Fruit fly (Drosophila melanogaster) whole organism, embryonic: ENCODE results near the gene ct.

Experiments
- Atf6 ChIP-seq: fragments of 200-800 bp; sonication (Bioruptor generic); IDR thresholded peaks from 2 replicates; pipeline ENCODE4 v1.3.6; 2022; ENCODE audit warnings: missing biosample characterization, missing genetic modification characterization
- BEAF-32 ChIP-seq: fragments of 200-800 bp; sonication (Bioruptor generic); optimal IDR thresholded peaks from 3 replicates; lab custom pipeline; 2017; ENCODE audit warnings: missing biosample characterization, missing genetic modification characterization, mild to moderate bottlenecking, moderate library complexity, missing genetic modification reagents
- Bgb ChIP-seq: fragments of 200-800 bp; sonication (Bioruptor generic); IDR thresholded peaks from 2 replicates; pipeline ENCODE4 v1.3.6; 2022; ENCODE audit warnings: missing biosample characterization, missing genetic modification characterization; ENCODE audit not compliant: partially characterized antibody
- BtbVII ChIP-seq: fragments of 200-800 bp; sonication (Bioruptor generic); optimal IDR thresholded peaks from 3 replicates; lab custom pipeline; 2017; ENCODE audit warnings: missing biosample characterization, mild to moderate bottlenecking, missing genetic modification characterization
- CG11723 ChIP-seq: fragments of 200-800 bp; sonication (Bioruptor generic); optimal IDR thresholded peaks from 2 replicates; lab custom pipeline; 2017; ENCODE audit warnings: missing biosample characterization, mild to moderate bottlenecking, missing genetic modification characterization
- CG13624 ChIP-seq: fragments of 200-800 bp; sonication (Bioruptor generic); optimal IDR thresholded peaks from 2 replicates; lab custom pipeline; 2016; ENCODE audit warnings: missing biosample characterization, missing genetic modification characterization
- CG14050 ChIP-seq: fragments of 200-800 bp; sonication (Bioruptor generic); IDR thresholded peaks from 3 replicates; pipeline ENCODE4 v1.3.6; 2022; ENCODE audit warnings: missing biosample characterization, missing genetic modification characterization
- CG14441 ChIP-seq: fragments of 200-800 bp; sonication (Bioruptor generic); IDR thresholded peaks from 2 replicates; pipeline ENCODE4 v1.3.6; 2022; ENCODE audit warnings: missing biosample characterization, missing genetic modification characterization
- CG14710 ChIP-seq: fragments of 200-800 bp; sonication (Bioruptor generic); optimal IDR thresholded peaks from 3 replicates; lab custom pipeline; 2019; ENCODE audit warnings: missing biosample characterization, mild to moderate bottlenecking, missing genetic modification characterization, moderate library complexity
- CG15696 ChIP-seq: fragments of 200-800 bp; sonication (Bioruptor generic); optimal IDR thresholded peaks from 2 replicates; lab custom pipeline; 2019; ENCODE audit warnings: missing biosample characterization, mild to moderate bottlenecking, missing genetic modification characterization, moderate library complexity
- CG1832 ChIP-seq: fragments of 200-800 bp; sonication (Bioruptor generic); optimal IDR thresholded peaks from 2 replicates; lab custom pipeline; 2017; ENCODE audit warnings: missing biosample characterization, mild to moderate bottlenecking, missing genetic modification characterization, inconsistent platforms
- CG2712 ChIP-seq: fragments of 200-800 bp; optimal IDR thresholded peaks from 3 replicates; lab custom pipeline; 2019; ENCODE audit warnings: missing biosample characterization, mild to moderate bottlenecking, missing genetic modification characterization, moderate library complexity
- CG2875 ChIP-seq: fragments of 200-800 bp; sonication (Bioruptor generic); optimal IDR thresholded peaks from 2 replicates; lab custom pipeline; 2017; ENCODE audit warnings: missing biosample characterization, mild to moderate bottlenecking, missing genetic modification characterization, missing genetic modification reagents
- CG30020 ChIP-seq: fragments of 200-800 bp; optimal IDR thresholded peaks from 2 replicates; lab custom pipeline; 2019; ENCODE audit warnings: missing biosample characterization, mild to moderate bottlenecking, missing genetic modification characterization, moderate library complexity
- CG33213 ChIP-seq: fragments of 200-800 bp; sonication (Bioruptor generic); optimal IDR thresholded peaks from 3 replicates; lab custom pipeline; 2016; ENCODE audit warnings: missing biosample characterization, missing genetic modification characterization
- CG4360 ChIP-seq: fragments of 200-800 bp; sonication (Bioruptor generic); IDR thresholded peaks from 2 replicates; pipeline ENCODE4 v1.3.6; 2022; ENCODE audit warnings: missing biosample characterization, missing genetic modification characterization
- CG5245 ChIP-seq: fragments of 200-800 bp; sonication (Bioruptor generic); optimal IDR thresholded peaks from 3 replicates; lab custom pipeline; 2016; ENCODE audit warnings: missing biosample characterization, missing genetic modification characterization
- CG7357 ChIP-seq: fragments of 200-800 bp; sonication (Bioruptor generic); IDR thresholded peaks from 3 replicates; pipeline ENCODE4 v1.3.6; 2022; ENCODE audit warnings: missing biosample characterization, missing genetic modification characterization
- CG7372 ChIP-seq: fragments of 200-800 bp; sonication (Bioruptor generic); IDR thresholded peaks from 2 replicates; pipeline ENCODE4 v1.3.6; 2022; ENCODE audit warnings: missing biosample characterization, missing genetic modification characterization
- CG8281 ChIP-seq: fragments of 200-800 bp; sonication (Bioruptor generic); optimal IDR thresholded peaks from 2 replicates; lab custom pipeline; 2018; ENCODE audit warnings: missing biosample characterization, mild to moderate bottlenecking, missing genetic modification characterization, moderate library complexity
- CG8924 ChIP-seq: fragments of 200-800 bp; optimal IDR thresholded peaks from 3 replicates; lab custom pipeline; 2019; ENCODE audit warnings: missing biosample characterization, mild to moderate bottlenecking, missing genetic modification characterization, moderate library complexity
- Chrac-16 ChIP-seq: fragments of 200-800 bp; sonication (Bioruptor generic); optimal IDR thresholded peaks from 3 replicates; lab custom pipeline; 2016; ENCODE audit warnings: missing biosample characterization, missing genetic modification characterization
- Doc2 ChIP-seq: fragments of 200-800 bp; sonication (Bioruptor generic); IDR thresholded peaks from 2 replicates; pipeline ENCODE4 v1.3.6; 2022; ENCODE audit warnings: missing biosample characterization, missing genetic modification characterization
- GATAe ChIP-seq: fragments of 200-800 bp; sonication (Bioruptor generic); conservative IDR thresholded peaks from 2 replicates; pipeline ENCODE4 v1.3.6; 2022; ENCODE audit warnings: missing biosample characterization, missing genetic modification characterization
- Hr78 ChIP-seq, 2 experiments: fragments of 200-800 bp in 1 of 2; fragments of >200 bp in 1 of 2; sonication (Bioruptor generic) in 1 of 2; optimal IDR thresholded peaks; 2 replicates each; lab custom pipeline; 2017 to 2019; ENCODE audit warnings: missing biosample characterization in 2 of 2, missing genetic modification characterization in 2 of 2, mild to moderate bottlenecking in 1 of 2, moderate library complexity in 1 of 2
- Lhr ChIP-seq: fragments of 200-800 bp; sonication (Bioruptor generic); optimal IDR thresholded peaks from 3 replicates; lab custom pipeline; 2017; ENCODE audit warnings: mild to moderate bottlenecking, missing biosample characterization, missing genetic modification reagents, missing genetic modification characterization
- Mes4 ChIP-seq: fragments of 200-800 bp; sonication (Bioruptor generic); optimal IDR thresholded peaks from 2 replicates; lab custom pipeline; 2016; ENCODE audit warnings: missing biosample characterization, missing genetic modification characterization
- Mrtf ChIP-seq: fragments of 200-800 bp; sonication (Bioruptor generic); IDR thresholded peaks from 3 replicates; pipeline ENCODE4 v1.3.6; 2022; ENCODE audit warnings: missing biosample characterization, missing genetic modification characterization
- NfI ChIP-seq: fragments of 200-800 bp; sonication (Bioruptor generic); optimal IDR thresholded peaks from 3 replicates; lab custom pipeline; 2018; ENCODE audit warnings: missing biosample characterization, mild to moderate bottlenecking, missing genetic modification characterization, moderate library complexity
- Oaz ChIP-seq: fragments of 200-800 bp; sonication (Bioruptor generic); IDR thresholded peaks from 2 replicates; pipeline ENCODE4 v1.3.6; 2022; ENCODE audit warnings: missing biosample characterization, missing genetic modification characterization
- Optix ChIP-seq: fragments of 200-800 bp; sonication (Bioruptor generic); IDR thresholded peaks from 3 replicates; pipeline ENCODE4 v1.3.6; 2022; ENCODE audit warnings: missing biosample characterization, missing genetic modification characterization
- chm ChIP-seq: fragments of 200-800 bp; sonication (Bioruptor generic); IDR thresholded peaks from 2 replicates; pipeline ENCODE4 v1.3.6; 2022; ENCODE audit warnings: missing biosample characterization, missing genetic modification characterization
- dati ChIP-seq: fragments of 200-800 bp; sonication (Bioruptor generic); IDR thresholded peaks from 2 replicates; pipeline ENCODE4 v1.3.6; 2022; ENCODE audit warnings: missing biosample characterization, missing genetic modification characterization
- exex ChIP-seq: fragments of 200-800 bp; sonication (Bioruptor generic); optimal IDR thresholded peaks from 4 replicates; lab custom pipeline; 2018; ENCODE audit warnings: missing biosample characterization, mild to moderate bottlenecking, missing genetic modification characterization, moderate library complexity
- eyg ChIP-seq: fragments of 200-800 bp; sonication (Bioruptor generic); optimal IDR thresholded peaks from 3 replicates; lab custom pipeline; 2016; ENCODE audit warnings: missing biosample characterization, missing genetic modification characterization
- inv ChIP-seq: fragments of 200-800 bp; sonication (Bioruptor generic); IDR thresholded peaks from 2 replicates; pipeline ENCODE4 v1.3.6; 2022; ENCODE audit warnings: missing biosample characterization, missing genetic modification characterization; ENCODE audit not compliant: partially characterized antibody
- lola ChIP-seq, 3 experiments: fragments of >200 bp in 2 of 3; fragments of 200-800 bp in 1 of 3; sonication (Bioruptor generic) in 1 of 3; optimal IDR thresholded peaks; 2 replicates each; lab custom pipeline; 2017 to 2019; ENCODE audit warnings: missing biosample characterization in 3 of 3, missing genetic modification characterization in 3 of 3, mild to moderate bottlenecking in 1 of 3, moderate library complexity in 1 of 3
- luna ChIP-seq: fragments of 200-800 bp; sonication (Bioruptor generic); optimal IDR thresholded peaks from 2 replicates; lab custom pipeline; 2016; ENCODE audit warnings: missing biosample characterization, missing genetic modification characterization
- nerfin-1 ChIP-seq: fragments of 200-800 bp; sonication (Bioruptor generic); optimal IDR thresholded peaks from 3 replicates; lab custom pipeline; 2019; ENCODE audit warnings: missing biosample characterization, mild to moderate bottlenecking, missing genetic modification characterization, moderate library complexity
- nom ChIP-seq: fragments of 200-800 bp; sonication (Bioruptor generic); optimal IDR thresholded peaks from 2 replicates; lab custom pipeline; 2017; ENCODE audit warnings: missing biosample characterization, missing genetic modification characterization, mild to moderate bottlenecking, moderate library complexity, missing genetic modification reagents
- odd ChIP-seq: fragments of 200-800 bp; sonication (Bioruptor generic); optimal IDR thresholded peaks from 2 replicates; lab custom pipeline; 2017; ENCODE audit warnings: missing biosample characterization, mild to moderate bottlenecking, missing genetic modification characterization
- psq ChIP-seq: fragments of 200-800 bp; sonication (Bioruptor generic); optimal IDR thresholded peaks from 2 replicates; lab custom pipeline; 2017; ENCODE audit warnings: missing biosample characterization, missing genetic modification characterization
- pzg ChIP-seq: fragments of 200-800 bp; sonication (Bioruptor generic); optimal IDR thresholded peaks from 3 replicates; lab custom pipeline; 2018; ENCODE audit warnings: missing biosample characterization, mild to moderate bottlenecking, missing genetic modification characterization, moderate library complexity
- scrt ChIP-seq: fragments of 200-800 bp; sonication (Bioruptor generic); optimal IDR thresholded peaks from 2 replicates; lab custom pipeline; 2018; ENCODE audit warnings: missing biosample characterization, mild to moderate bottlenecking, missing genetic modification characterization, moderate library complexity
- sens ChIP-seq: fragments of 200-800 bp; sonication (Bioruptor generic); peaks from one replicate; lab custom pipeline; 2016; ENCODE audit warnings: missing biosample characterization, missing genetic modification characterization
- slou ChIP-seq: fragments of 200-800 bp; sonication (Bioruptor generic); optimal IDR thresholded peaks from 3 replicates; lab custom pipeline; 2016; ENCODE audit warnings: missing biosample characterization, missing genetic modification characterization
- ssp ChIP-seq: fragments of 200-800 bp; sonication (Bioruptor generic); IDR thresholded peaks from 2 replicates; pipeline ENCODE4 v1.3.6; 2022; ENCODE audit warnings: missing biosample characterization, missing genetic modification characterization
- stc ChIP-seq: fragments of 200-800 bp; sonication (Bioruptor generic); IDR thresholded peaks from 2 replicates; pipeline ENCODE4 v1.3.6; 2022; ENCODE audit warnings: missing biosample characterization, missing genetic modification characterization
- twi ChIP-seq: fragments of 200-800 bp; optimal IDR thresholded peaks from 2 replicates; lab custom pipeline; 2019; ENCODE audit warnings: missing biosample characterization, mild to moderate bottlenecking, missing genetic modification characterization, moderate library complexity
- z ChIP-seq: fragments of 200-800 bp; sonication (Bioruptor generic); IDR thresholded peaks from 3 replicates; pipeline ENCODE4 v1.3.6; 2022; ENCODE audit warnings: missing biosample characterization, missing genetic modification characterization

Gene ct

DNA sequence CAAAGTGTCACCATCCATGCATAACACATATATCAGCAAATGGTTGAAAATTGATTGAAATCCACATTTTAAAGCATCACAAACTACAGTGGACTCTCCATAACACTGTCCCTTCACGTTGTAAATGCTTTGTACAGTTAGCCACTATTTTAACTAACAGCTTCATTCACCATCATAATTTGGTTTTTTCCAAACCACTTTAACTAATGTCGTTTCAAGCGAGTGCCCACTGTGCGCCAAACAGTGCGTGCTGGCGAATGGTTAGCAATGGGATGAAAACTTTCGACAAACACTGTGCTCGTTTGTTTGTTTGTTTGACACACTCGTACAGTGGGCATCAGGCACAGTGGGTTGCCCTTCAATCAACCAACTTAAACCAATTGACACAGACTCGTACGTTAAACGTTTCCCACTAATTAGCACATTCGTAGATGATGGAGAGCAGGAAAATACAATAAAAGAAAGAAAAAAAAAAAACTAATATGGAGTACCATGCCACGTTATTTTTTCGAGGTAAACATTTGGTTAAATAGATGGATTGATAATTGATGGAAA lies 92.1 kb downstream of the ct start (continued):
- peak; percentile 87 for TF ChIP-seq CG2712 (tag; lab: Kevin White, UChicago)
- TF ChIP-seq sens (GFP tag; lab: Kevin White, UChicago) = peak; percentile 94
- TF ChIP-seq CG5245 (GFP tag; lab: Kevin White, UChicago) = peak; percentile 87
- peak; percentile 81 for TF ChIP-seq slou (GFP tag; lab: Kevin White, UChicago)
- TF ChIP-seq CG1832 (GFP tag; lab: Kevin White, UChicago) = no peak
- no peak for TF ChIP-seq BEAF-32
- TF ChIP-seq z (GFP tag; lab: Robert Waterston, UW) = no peak
- peak; percentile 94 for TF ChIP-seq chm
- peak; percentile 94 for TF ChIP-seq CG13624 (GFP tag; lab: Kevin White, UChicago)
- peak; percentile 79 for TF ChIP-seq CG2875 (GFP tag; lab: Kevin White, UChicago)
- TF ChIP-seq CG33213 = peak; percentile 70
- TF ChIP-seq CG14441 (GFP tag; lab: Robert Waterston, UW) = peak; percentile 97
- no peak for TF ChIP-seq Bgb (GFP tag; lab: Robert Waterston, UW)
- peak; percentile 93 for TF ChIP-seq CG7372 (GFP tag; lab: Robert Waterston, UW)
- peak; percentile 92 for TF ChIP-seq Atf6
- TF ChIP-seq NfI (GFP tag; lab: Kevin White, UChicago) = peak; percentile 93
- TF ChIP-seq scrt = peak; percentile 78
- peak; percentile 68 for TF ChIP-seq psq (GFP tag; lab: Kevin White, UChicago)
- no peak for TF ChIP-seq luna (GFP tag; lab: Kevin White, UChicago)
- TF ChIP-seq CG8924 (tag; lab: Kevin White, UChicago) = peak; percentile 90
- TF ChIP-seq nom = no peak
- TF ChIP-seq pzg (GFP tag; lab: Kevin White, UChicago) = peak; percentile 18
- TF ChIP-seq Mes4 (GFP tag; lab: Kevin White, UChicago) = peak; percentile 82
- peak; percentile 33 for TF ChIP-seq CG30020 (tag; lab: Kevin White, UChicago)
- TF ChIP-seq eyg (GFP tag; lab: Kevin White, UChicago) = peak; percentile 90
- TF ChIP-seq Optix (GFP tag; lab: Robert Waterston, UW) = peak; percentile 93
- peak; percentile 47 for TF ChIP-seq Lhr
- peak; percentile 60 for TF ChIP-seq exex (tag; lab: Kevin White, UChicago)
- peak; percentile 85 for TF ChIP-seq dati (GFP tag; lab: Robert Waterston, UW)
- TF ChIP-seq Hr78 (GFP tag; optimal IDR thresholded peaks at IDR 0.05; lab: Kevin White, UChicago) = peak in 1 of 2 experiments; percentile 64
- TF ChIP-seq inv = no peak
- TF ChIP-seq lola (GFP tag; optimal IDR thresholded peaks at IDR 0.05; lab: Kevin White, UChicago) = peak in 1 of 3 experiments; percentile 46
- TF ChIP-seq Doc2 (GFP tag; lab: Robert Waterston, UW) = peak; percentile 77
- TF ChIP-seq GATAe (GFP tag; lab: Robert Waterston, UW) = peak; percentile 66; the same call in 1 of the 2 replicates
- TF ChIP-seq stc = peak; percentile 86
- peak; percentile 91 for TF ChIP-seq CG14050 (GFP tag; lab: Robert Waterston, UW)
- peak; percentile 77 for TF ChIP-seq twi
- TF ChIP-seq BtbVII (GFP tag; lab: Kevin White, UChicago) = peak; percentile 87
- peak; percentile 78 for TF ChIP-seq nerfin-1 (tag; lab: Kevin White, UChicago)
- TF ChIP-seq CG11723 = peak; percentile 83
- peak; percentile 94 for TF ChIP-seq Mrtf (GFP tag; lab: Robert Waterston, UW)
- peak; percentile 93 for TF ChIP-seq Chrac-16 (GFP tag; lab: Kevin White, UChicago)
- TF ChIP-seq odd (GFP tag; lab: Kevin White, UChicago) = peak; percentile 85
- TF ChIP-seq ssp (GFP tag; lab: Robert Waterston, UW) = peak; percentile 84
- TF ChIP-seq CG8281 (tag; lab: Kevin White, UChicago) = peak; percentile 55
- TF ChIP-seq Oaz (GFP tag; lab: Robert Waterston, UW) = peak; percentile 90
- no peak for TF ChIP-seq CG4360 (GFP tag; lab: Robert Waterston, UW)
- peak; percentile 67 for TF ChIP-seq CG14710 (tag; lab: Kevin White, UChicago)
- TF ChIP-seq CG15696 (tag; lab: Kevin White, UChicago) = peak; percentile 52
- peak; percentile 85 for TF ChIP-seq CG7357
